Worm (Caenorhabditis elegans): Measurements from ENCODE around the gene dod-6.

ce11 chrIII:10202894-10203871, 5.7 kb downstream of the dod-6 start, which contains the start of gene chc-1:
- no peak for TF ChIP-seq snpc-4 (tag; optimal IDR thresholded peaks at IDR 0.05)
- TF ChIP-seq lin-39 (tag; optimal IDR thresholded peaks at IDR 0.05): no peak
- no peak for TF ChIP-seq nhr-237 (tag; optimal IDR thresholded peaks at IDR 0.05)
- no peak for TF ChIP-seq nhr-28 (tag; optimal IDR thresholded peaks at IDR 0.05)
- TF ChIP-seq ceh-82 (tag; optimal IDR thresholded peaks at IDR 0.05): peak in 1 of 3 experiments; percentile 57
- no peak for TF ChIP-seq sox-4 (tag; optimal IDR thresholded peaks at IDR 0.05)
- TF ChIP-seq ztf-11 (tag; optimal IDR thresholded peaks at IDR 0.05): no peak
- no peak for TF ChIP-seq blmp-1 (tag; optimal IDR thresholded peaks at IDR 0.05)
- TF ChIP-seq ama-1 (optimal IDR thresholded peaks at IDR 0.05): no peak
- TF ChIP-seq ztf-4 (tag; optimal IDR thresholded peaks at IDR 0.05): no peak
- peak; percentile 70 for TF ChIP-seq lin-15B (tag; optimal IDR thresholded peaks at IDR 0.05)
- no peak for TF ChIP-seq unc-130 (tag; optimal IDR thresholded peaks at IDR 0.05)
